Worm (Caenorhabditis elegans): ENCODE data around the gene nlp-51.

- TF ChIP-seq W03F9.2 (tag; optimal IDR thresholded peaks at IDR 0.05) (no peak), him-1 (tag; optimal IDR thresholded peaks at IDR 0.05) (no peak), dao-5 (tag; optimal IDR thresholded peaks at IDR 0.05) (no peak)
Measured at ce11 chrII:11333375-11333774, 13.9 kb upstream of the nlp-51 start.
